Worm (Caenorhabditis elegans): ENCODE results near the gene wrb-1.

DNA sequence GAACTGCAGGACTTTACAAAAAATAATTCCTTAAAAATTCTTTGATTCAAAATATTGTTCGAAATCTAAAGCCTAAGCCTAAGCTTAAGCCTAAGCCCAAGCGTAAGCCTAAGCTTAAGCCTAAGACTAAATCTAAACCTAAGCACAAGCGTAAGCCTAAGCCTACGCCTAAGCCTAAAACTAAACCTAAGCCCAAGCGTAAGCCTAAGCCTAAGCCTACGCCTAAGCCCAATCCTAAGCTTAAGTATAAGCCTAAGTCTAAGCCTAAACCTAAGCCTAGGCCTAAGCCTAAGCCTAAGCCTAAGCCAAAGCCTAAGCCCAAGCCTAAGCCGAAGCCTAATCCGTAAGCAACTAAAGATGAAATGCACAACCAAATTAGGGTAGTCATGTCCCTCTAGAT, 34.7 kb downstream of the wrb-1 start:
- TF ChIP-seq nhr-10 (tag; optimal IDR thresholded peaks at IDR 0.05), result no peak
- no peak for TF ChIP-seq elt-3 (tag; optimal IDR thresholded peaks at IDR 0.05)
- no peak for TF ChIP-seq ztf-4 (tag; optimal IDR thresholded peaks at IDR 0.05)
- no peak for TF ChIP-seq nhr-77 (tag; optimal IDR thresholded peaks at IDR 0.05)
- TF ChIP-seq alr-1 (tag; optimal IDR thresholded peaks at IDR 0.05), result no peak
- no peak for TF ChIP-seq lin-13 (GFP tag; optimal IDR thresholded peaks at IDR 0.05)
- TF ChIP-seq mab-5 (tag; optimal IDR thresholded peaks at IDR 0.05), result no peak
- TF ChIP-seq ama-1 (optimal IDR thresholded peaks at IDR 0.05), result no peak

Measured in whole organism, L2 larva.